Fruit fly (Drosophila melanogaster) Kc167 (cell line): ENCODE data around the gene CG6638.

Source experiments
- Myc ChIP-seq: fragments of >200 bp; optimal IDR thresholded peaks from 2 replicates; lab custom pipeline; 2017; ENCODE audit warnings: missing external identifiers
- Sin3A ChIP-seq: fragments of >200 bp; optimal IDR thresholded peaks from 2 replicates; lab custom pipeline; 2018; ENCODE audit warnings: missing external identifiers
- insv ChIP-seq: fragments of >200 bp; optimal IDR thresholded peaks from 3 replicates; lab custom pipeline; 2018; ENCODE audit warnings: missing external identifiers
- psq ChIP-seq: fragments of >200 bp; optimal IDR thresholded peaks from 2 replicates; lab custom pipeline; 2017; ENCODE audit warnings: missing external identifiers
- ttk ChIP-seq: sonication (Bioruptor generic); optimal IDR thresholded peaks from 2 replicates; lab custom pipeline; 2017; ENCODE audit warnings: missing external identifiers

DNA sequence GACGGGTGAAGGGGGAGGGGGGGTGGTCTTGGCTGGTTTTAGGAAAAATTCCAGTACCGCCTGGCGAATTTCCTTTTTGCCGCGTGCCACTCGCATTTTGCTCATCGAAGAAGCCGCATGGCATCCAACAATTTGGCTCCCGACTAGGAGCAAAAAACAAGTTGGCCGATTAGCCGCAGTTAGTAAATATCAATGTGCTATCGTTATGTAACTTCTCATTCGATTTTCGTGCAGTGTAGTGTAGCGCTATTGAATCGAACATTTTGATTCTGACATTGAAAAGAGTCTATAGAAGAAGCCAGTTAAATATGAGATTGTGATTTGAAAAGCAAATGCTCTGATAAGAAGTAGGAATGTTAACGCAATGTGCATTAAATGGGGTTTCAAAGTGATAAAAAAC, 46.2 kb downstream of the CG6638 start:
- TF ChIP-seq Sin3A (lab: Kevin White, UChicago) (no peak), psq (lab: Kevin White, UChicago) (no peak), insv (no peak), Myc (lab: Kevin White, UChicago) (no peak), ttk (lab: Kevin White, UChicago) (no peak)
